Fruit fly (Drosophila melanogaster): Measurements from ENCODE around the gene Sema1a.

Sema1a gene

DNA sequence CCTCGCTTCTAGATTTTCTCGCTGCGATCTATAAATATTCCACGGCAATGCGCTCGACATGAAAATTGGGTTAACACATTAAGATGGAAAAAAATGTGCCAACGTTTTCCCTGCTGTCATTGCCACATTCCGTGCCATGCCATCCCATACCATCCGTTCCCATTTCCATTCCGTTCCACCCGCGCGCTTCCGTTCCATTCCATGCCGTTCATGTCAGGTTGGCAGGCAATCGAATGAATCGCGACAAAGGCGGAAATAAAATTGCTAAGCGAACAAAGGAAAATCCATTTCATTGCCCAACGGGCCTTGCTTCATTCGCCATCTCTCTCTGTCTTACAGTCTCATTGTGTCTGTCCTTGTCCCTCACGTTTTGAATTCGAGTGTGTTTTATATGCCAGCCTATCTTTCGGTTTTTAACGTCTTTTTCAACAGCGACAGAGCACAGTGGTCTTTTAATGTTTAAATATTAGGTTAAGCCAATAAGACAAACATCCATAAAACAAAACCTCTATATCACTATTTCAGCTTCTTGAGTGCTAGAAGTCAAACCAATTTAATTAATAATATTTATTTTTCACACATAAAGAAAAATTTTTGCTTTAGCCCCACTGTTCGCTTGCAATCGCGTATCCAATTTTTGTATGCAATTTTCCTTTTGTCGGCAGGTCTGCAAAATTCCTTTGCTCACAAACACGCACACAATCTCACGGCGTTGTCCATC is 91.9 kb downstream of the Sema1a start (continued):
- TF ChIP-seq odd (GFP tag; optimal IDR thresholded peaks at IDR 0.05) (no peak), Meics (GFP tag; optimal IDR thresholded peaks at IDR 0.05) (peak; percentile 16), CG18476 (GFP tag; optimal IDR thresholded peaks at IDR 0.05) (no peak), zen (tag; optimal IDR thresholded peaks at IDR 0.05) (no peak), eyg (GFP tag; optimal IDR thresholded peaks at IDR 0.05) (no peak), HHEX (GFP tag; optimal IDR thresholded peaks at IDR 0.05) (no peak), Oli (tag; optimal IDR thresholded peaks at IDR 0.05) (peak; percentile 37), repo (GFP tag; optimal IDR thresholded peaks at IDR 0.05) (no peak), oc (tag; optimal IDR thresholded peaks at IDR 0.05) (no peak), nerfin-1 (tag; optimal IDR thresholded peaks at IDR 0.05) (peak; percentile 14), ttk (GFP tag; IDR thresholded peaks at IDR 0.05) (peak; percentile 36; the same call in 1 of the 2 replicates), CG1792 (GFP tag; optimal IDR thresholded peaks at IDR 0.05) (no peak), unc-4 (GFP tag; IDR thresholded peaks at IDR 0.05; ENCODE audit: partially characterized antibody) (no peak), eve (GFP tag; optimal IDR thresholded peaks at IDR 0.05) (no peak), CoRest (tag; optimal IDR thresholded peaks at IDR 0.05) (no peak), zf30C (GFP tag; optimal IDR thresholded peaks at IDR 0.05) (no peak), Rfx (GFP tag; IDR thresholded peaks at IDR 0.05) (no peak), CG10321 (GFP tag; IDR thresholded peaks at IDR 0.05) (peak; percentile 55; the same call in 1 of the 2 replicates), ATbp (GFP tag; optimal IDR thresholded peaks at IDR 0.05) (peak; percentile 2), wor (GFP tag; IDR thresholded peaks at IDR 0.05) (no peak), Dip2 (GFP tag; IDR thresholded peaks at IDR 0.05) (no peak), CG4820 (GFP tag; optimal IDR thresholded peaks at IDR 0.05) (no peak), phol (tag; optimal IDR thresholded peaks at IDR 0.05) (no peak), PHDP (tag; optimal IDR thresholded peaks at IDR 0.05) (no peak), Dll (GFP tag; IDR thresholded peaks at IDR 0.05; ENCODE audit: partially characterized antibody) (no peak), p53 (GFP tag; optimal IDR thresholded peaks at IDR 0.05) (no peak), vfl (GFP tag; optimal IDR thresholded peaks at IDR 0.05) (no peak), cas (GFP tag; IDR thresholded peaks at IDR 0.05) (no peak), CG8089 (GFP tag; optimal IDR thresholded peaks at IDR 0.05) (no peak), kay (GFP tag; optimal IDR thresholded peaks at IDR 0.05) (no peak), pfk (GFP tag; optimal IDR thresholded peaks at IDR 0.05) (peak; percentile 93), lbe (GFP tag; optimal IDR thresholded peaks at IDR 0.05) (no peak), trh (GFP tag; optimal IDR thresholded peaks at IDR 0.05) (no peak), Mad (GFP tag; optimal IDR thresholded peaks at IDR 0.05) (no peak), Chrac-16 (GFP tag; optimal IDR thresholded peaks at IDR 0.05) (no peak), ci (GFP tag; IDR thresholded peaks at IDR 0.05) (0 out of 3 replicates have a peak, but pooled peaks have one; percentile 40), hkb (optimal IDR thresholded peaks at IDR 0.05) (no peak), hkb (GFP tag; IDR thresholded peaks at IDR 0.05) (peak; percentile 66), CG4360 (GFP tag; IDR thresholded peaks at IDR 0.05) (no peak), usp (GFP tag; optimal IDR thresholded peaks at IDR 0.05) (no peak), Vsx1 (GFP tag; optimal IDR thresholded peaks at IDR 0.05) (no peak), CG7556 (GFP tag; optimal IDR thresholded peaks at IDR 0.05) (peak; percentile 10), CG10979 (tag; optimal IDR thresholded peaks at IDR 0.05) (no peak), slbo (GFP tag; IDR thresholded peaks at IDR 0.05) (peak; percentile 21; the same call in 1 of the 2 replicates), Atf-2 (GFP tag; optimal IDR thresholded peaks at IDR 0.05) (no peak), exex (tag; optimal IDR thresholded peaks at IDR 0.05) (no peak), crol (GFP tag; IDR thresholded peaks at IDR 0.05) (no peak), sob (GFP tag; IDR thresholded peaks at IDR 0.05) (peak; percentile 17; the same call in 1 of the 2 replicates), HmgZ (tag; optimal IDR thresholded peaks at IDR 0.05) (no peak), stwl (tag; optimal IDR thresholded peaks at IDR 0.05) (peak; percentile 47), CG2712 (tag; optimal IDR thresholded peaks at IDR 0.05) (peak; percentile 13)

Data from whole organism, embryonic.